Worm (Caenorhabditis elegans) whole organism, young adult: Measurements from ENCODE around the gene ZK757.1.
A peak's percentile ranks its signal among the peaks of the same experiment; 100 is the strongest.
"Not testable (repeated sequence)": the region's sequence is repeated elsewhere in the genome, so short reads cannot be mapped to it uniquely, and the experiment has no call there.

Experiments used
- B0261.1 ChIP-seq: sonication (generic microtip); optimal IDR thresholded peaks from 2 replicates; lab custom pipeline; 2016; ENCODE audit warnings: mild to moderate bottlenecking, missing genetic modification characterization, moderate library complexity, missing compliant biosample characterization
- T07F8.4 ChIP-seq: sonication (generic microtip); optimal IDR thresholded peaks from 2 replicates; lab custom pipeline; 2016; ENCODE audit warnings: mild to moderate bottlenecking, missing genetic modification characterization, moderate library complexity, missing compliant biosample characterization
- Y53F4B.3 ChIP-seq: fragments of 200-800 bp; sonication (Bioruptor generic); IDR thresholded peaks from 2 replicates; pipeline ENCODE4 v1.3.6; 2022; ENCODE audit warnings: missing genetic modification reagents, missing genetic modification characterization, missing compliant biosample characterization
- Y56A3A.18 ChIP-seq: fragments of 200-800 bp; sonication (Bioruptor generic); IDR thresholded peaks from 2 replicates; pipeline ENCODE4 v1.3.6; 2022; ENCODE audit warnings: missing genetic modification reagents, missing genetic modification characterization, missing compliant biosample characterization
- Y79H2A.3 ChIP-seq: fragments of 200-800 bp; sonication (Bioruptor generic); conservative IDR thresholded peaks from 2 replicates; pipeline ENCODE4 v1.3.6; 2022; ENCODE audit warnings: missing genetic modification reagents, missing genetic modification characterization, missing compliant biosample characterization
- ama-1 ChIP-seq, 3 experiments: fragments of 150-350 bp in 1 of 3; sonication (generic microtip) in 2 of 3; optimal IDR thresholded peaks; 2 replicates each; lab custom pipeline; 2014 to 2018; ENCODE audit warnings: missing biosample characterization in 2 of 3, missing genetic modification characterization in 2 of 3, missing genetic modification reagents in 2 of 3
- attf-6 ChIP-seq: fragments of 200-800 bp; sonication (Bioruptor generic); IDR thresholded peaks from 2 replicates; pipeline ENCODE4 v1.3.6; 2022; ENCODE audit warnings: missing genetic modification reagents, missing genetic modification characterization, missing compliant biosample characterization
- cebp-1 ChIP-seq, 2 experiments: fragments of 200-800 bp in 1 of 2; sonication (Bioruptor generic) in 1 of 2; sonication (generic microtip) in 1 of 2; IDR thresholded peaks in 1 of 2; optimal IDR thresholded peaks in 1 of 2; 2 replicates each; pipeline versions ENCODE4 v1.3.6 to Lab custom; 2017 to 2022; ENCODE audit warnings: missing compliant biosample characterization in 2 of 2, missing genetic modification characterization in 2 of 2, mild to moderate bottlenecking in 1 of 2, missing genetic modification reagents in 1 of 2, moderate library complexity in 1 of 2
- efl-1 ChIP-seq: fragments of 150-350 bp; optimal IDR thresholded peaks from 2 replicates; lab custom pipeline; 2014; ENCODE audit warnings: missing biosample characterization, missing genetic modification reagents, missing genetic modification characterization
- egrh-3 ChIP-seq: fragments of 200-800 bp; sonication (Bioruptor generic); IDR thresholded peaks from 2 replicates; pipeline ENCODE4 v1.3.6; 2022; ENCODE audit warnings: missing genetic modification reagents, missing genetic modification characterization, missing compliant biosample characterization
- ekl-4 ChIP-seq: fragments of 200-800 bp; sonication (Bioruptor generic); IDR thresholded peaks from 2 replicates; pipeline ENCODE4 v1.3.6; 2022; ENCODE audit warnings: missing genetic modification reagents, missing genetic modification characterization, missing compliant biosample characterization
- him-1 ChIP-seq: sonication (generic microtip); optimal IDR thresholded peaks from 2 replicates; lab custom pipeline; 2016; ENCODE audit warnings: missing genotype, missing genetic modification reagents, missing genetic modification characterization, missing compliant biosample characterization
- hmg-1.2 ChIP-seq: fragments of 200-800 bp; sonication (Bioruptor generic); IDR thresholded peaks from 2 replicates; pipeline ENCODE4 v1.3.6; 2022; ENCODE audit warnings: missing genetic modification reagents, missing genetic modification characterization, missing compliant biosample characterization
- hmg-20 ChIP-seq: fragments of 200-800 bp; sonication (Bioruptor generic); IDR thresholded peaks from 2 replicates; pipeline ENCODE4 v1.3.6; 2022; ENCODE audit warnings: missing genetic modification reagents, missing genetic modification characterization, missing compliant biosample characterization
- let-607 ChIP-seq, 2 experiments: fragments of 200-800 bp in 1 of 2; sonication (Bioruptor generic) in 1 of 2; sonication (generic microtip) in 1 of 2; optimal IDR thresholded peaks; 2 replicates each; lab custom pipeline; 2016 to 2018; ENCODE audit warnings: mild to moderate bottlenecking in 2 of 2, missing compliant biosample characterization in 2 of 2, missing genetic modification characterization in 2 of 2, moderate library complexity in 2 of 2, missing genotype in 1 of 2
- lin-26 ChIP-seq: fragments of 200-800 bp; sonication (Bioruptor generic); IDR thresholded peaks from 2 replicates; pipeline ENCODE4 v1.3.6; 2022; ENCODE audit warnings: missing genetic modification reagents, missing genetic modification characterization, missing compliant biosample characterization
- lin-54 ChIP-seq: fragments of 200-800 bp; sonication (Bioruptor generic); optimal IDR thresholded peaks from 2 replicates; lab custom pipeline; 2018; ENCODE audit warnings: mild to moderate bottlenecking, missing genetic modification characterization, missing compliant biosample characterization
- lsy-27 ChIP-seq: sonication (generic microtip); optimal IDR thresholded peaks from 2 replicates; lab custom pipeline; 2017; ENCODE audit warnings: missing genetic modification characterization, mild to moderate bottlenecking, missing compliant biosample characterization, antibody characterized with exemption, missing genotype, borderline replicate concordance; ENCODE audit not compliant: insufficient read depth
- madf-3 ChIP-seq: fragments of 200-800 bp; sonication (Bioruptor generic); IDR thresholded peaks from 2 replicates; pipeline ENCODE4 v1.3.6; 2022; ENCODE audit warnings: missing genetic modification reagents, missing genetic modification characterization, missing compliant biosample characterization
- madf-6 ChIP-seq: fragments of 200-800 bp; sonication (Bioruptor generic); IDR thresholded peaks from 2 replicates; pipeline ENCODE4 v1.3.6; 2022; ENCODE audit warnings: missing genetic modification reagents, missing genetic modification characterization, missing compliant biosample characterization
- madf-8 ChIP-seq: fragments of 200-800 bp; sonication (Bioruptor generic); conservative IDR thresholded peaks from 2 replicates; pipeline ENCODE4 v1.3.6; 2022; ENCODE audit warnings: missing genetic modification reagents, missing genetic modification characterization, missing compliant biosample characterization
- mcd-1 ChIP-seq: fragments of 200-800 bp; sonication (Bioruptor generic); IDR thresholded peaks from 2 replicates; pipeline ENCODE4 v1.3.6; 2022; ENCODE audit warnings: missing genetic modification reagents, missing genetic modification characterization, missing compliant biosample characterization
- mel-28 ChIP-seq: sonication (generic microtip); optimal IDR thresholded peaks from 2 replicates; lab custom pipeline; 2016; ENCODE audit warnings: borderline replicate concordance, mild to moderate bottlenecking, missing genetic modification characterization, missing compliant biosample characterization
- nfya-2 ChIP-seq: fragments of 200-800 bp; sonication (Bioruptor generic); IDR thresholded peaks from 2 replicates; pipeline ENCODE4 v1.3.6; 2022; ENCODE audit warnings: missing genetic modification reagents, missing genetic modification characterization, missing compliant biosample characterization
- nfyb-1 ChIP-seq: fragments of 200-800 bp; sonication (Bioruptor generic); IDR thresholded peaks from 2 replicates; pipeline ENCODE4 v1.3.6; 2022; ENCODE audit warnings: missing genetic modification reagents, missing genetic modification characterization, missing compliant biosample characterization
- nhr-80 ChIP-seq: sonication (generic microtip); optimal IDR thresholded peaks from 2 replicates; lab custom pipeline; 2016; ENCODE audit warnings: missing genetic modification characterization, missing compliant biosample characterization
- nhr-90 ChIP-seq: sonication (generic microtip); optimal IDR thresholded peaks from 2 replicates; lab custom pipeline; 2016; ENCODE audit warnings: missing genotype, mild to moderate bottlenecking, missing genetic modification characterization, missing compliant biosample characterization
- pbrm-1 ChIP-seq: fragments of 200-800 bp; sonication (Bioruptor generic); IDR thresholded peaks from 2 replicates; pipeline ENCODE4 v1.3.6; 2022; ENCODE audit warnings: missing genetic modification reagents, missing genetic modification characterization, missing compliant biosample characterization
- rcor-1 ChIP-seq: fragments of 200-800 bp; sonication (Bioruptor generic); IDR thresholded peaks from 2 replicates; pipeline ENCODE4 v1.3.6; 2022; ENCODE audit warnings: missing genetic modification reagents, missing genetic modification characterization, missing compliant biosample characterization
- rpc-1 ChIP-seq, 2 experiments: fragments of 150-350 bp in 1 of 2; sonication (generic microtip) in 1 of 2; optimal IDR thresholded peaks; 2 replicates each; lab custom pipeline; 2014 to 2018; ENCODE audit warnings: missing biosample characterization in 1 of 2, missing genetic modification characterization in 1 of 2, missing genetic modification reagents in 1 of 2, missing genotype in 1 of 2
- sdz-38 ChIP-seq: sonication (generic microtip); optimal IDR thresholded peaks from 2 replicates; lab custom pipeline; 2016; ENCODE audit warnings: missing genotype, missing genetic modification characterization, missing compliant biosample characterization
- tbp1 ChIP-seq: fragments of 200-800 bp; sonication (Bioruptor generic); optimal IDR thresholded peaks from 2 replicates; lab custom pipeline; 2018; ENCODE audit warnings: mild to moderate bottlenecking, missing genetic modification characterization, missing compliant biosample characterization
- xnd-1 ChIP-seq: sonication (generic microtip); optimal IDR thresholded peaks from 2 replicates; lab custom pipeline; 2016; ENCODE audit warnings: missing genotype, missing genetic modification reagents, missing genetic modification characterization, missing compliant biosample characterization
- ztf-22 ChIP-seq: fragments of 200-800 bp; sonication (Bioruptor generic); optimal IDR thresholded peaks from 2 replicates; lab custom pipeline; 2018; ENCODE audit warnings: mild to moderate bottlenecking, missing genetic modification characterization, moderate library complexity, missing compliant biosample characterization
- ztf-28 ChIP-seq: fragments of 200-800 bp; sonication (Bioruptor generic); IDR thresholded peaks from 2 replicates; pipeline ENCODE4 v1.3.6; 2022; ENCODE audit warnings: missing genetic modification reagents, missing genetic modification characterization, missing compliant biosample characterization
- ztf-3 ChIP-seq: fragments of 200-800 bp; sonication (Bioruptor generic); optimal IDR thresholded peaks from 2 replicates; lab custom pipeline; 2018; ENCODE audit warnings: mild to moderate bottlenecking, missing genetic modification characterization, missing compliant biosample characterization

ZK757.1 gene

ce11 chrIII:9850877-9851276, 20.1 kb downstream of the ZK757.1 start:
- TF ChIP-seq efl-1 (GFP tag; lab: Kevin White, UChicago) = no peak
- TF ChIP-seq nhr-80 (tag; lab: Kevin White, UChicago) = peak; percentile 47
- no peak for TF ChIP-seq Y56A3A.18 (GFP tag; lab: Robert Waterston, UW)
- no peak for TF ChIP-seq xnd-1
- TF ChIP-seq sdz-38 (tag; lab: Kevin White, UChicago) = no peak
- no peak for TF ChIP-seq nfyb-1 (GFP tag; lab: Robert Waterston, UW)
- no peak for TF ChIP-seq let-607 (tag; optimal IDR thresholded peaks at IDR 0.05; lab: Kevin White, UChicago)
- no peak for TF ChIP-seq him-1 (tag; lab: Kevin White, UChicago)
- no peak for TF ChIP-seq attf-6 (GFP tag; lab: Robert Waterston, UW)

- TF ChIP-seq lsy-27 = no peak
- no peak for TF ChIP-seq tbp1
- TF ChIP-seq ztf-3 (GFP tag; lab: Kevin White, UChicago) = no peak
- peak; percentile 62 for TF ChIP-seq nhr-80 (tag; lab: Kevin White, UChicago)
- no peak for TF ChIP-seq nhr-90
- no peak for TF ChIP-seq nfya-2 (GFP tag; lab: Robert Waterston, UW)
- TF ChIP-seq mel-28 (tag; lab: Kevin White, UChicago) = no peak
Observed at ce11 chrIII:9849950-9850349, 21.0 kb downstream of the ZK757.1 start.

- TF ChIP-seq Y79H2A.3 (peak; percentile 64; the same call in 1 of the 2 replicates), ekl-4 (peak; percentile 21; the same call in 1 of the 2 replicates), hmg-1.2 (GFP tag; lab: Robert Waterston, UW) (peak; percentile 39), ztf-28 (GFP tag; lab: Robert Waterston, UW) (0 out of 2 replicates have a peak, but pooled peaks have one; percentile 53), mcd-1 (GFP tag; lab: Robert Waterston, UW) (peak; percentile 74), rpc-1 (tag; optimal IDR thresholded peaks at IDR 0.05; lab: Kevin White, UChicago) (peak; percentile 49), pbrm-1 (GFP tag; lab: Robert Waterston, UW) (0 out of 2 replicates have a peak, but pooled peaks have one; percentile 42), madf-8 (peak; percentile 29; the same call in 1 of the 2 replicates), lin-26 (peak; percentile 73; the same call in 1 of the 2 replicates), madf-6 (GFP tag; lab: Robert Waterston, UW) (peak; percentile 59), tbp1 (peak; percentile 73), egrh-3 (0 out of 2 replicates have a peak, but pooled peaks have one; percentile 14), B0261.1 (tag; lab: Kevin White, UChicago) (peak; percentile 43), madf-3 (GFP tag; lab: Robert Waterston, UW) (0 out of 2 replicates have a peak, but pooled peaks have one; percentile 57)
- not testable (repeated sequence) for TF ChIP-seq rpc-1 (optimal IDR thresholded peaks at IDR 0.05; lab: Kevin White, UChicago)
Observed at ce11 chrIII:9849111-9849510, 21.8 kb downstream of the ZK757.1 start.

- TF ChIP-seq Y53F4B.3 (no peak), lin-54 (GFP tag; lab: Kevin White, UChicago) (peak; percentile 48), madf-8 (no peak), hmg-20 (GFP tag; lab: Robert Waterston, UW) (no peak), rcor-1 (0 out of 2 replicates have a peak, but pooled peaks have one; percentile 21), ama-1 (optimal IDR thresholded peaks at IDR 0.05; lab: Kevin White, UChicago) (no peak), ama-1 (GFP tag; optimal IDR thresholded peaks at IDR 0.05; lab: Kevin White, UChicago) (no peak), madf-3 (GFP tag; lab: Robert Waterston, UW) (no peak), T07F8.4 (tag; lab: Kevin White, UChicago) (no peak), madf-6 (GFP tag; lab: Robert Waterston, UW) (peak; percentile 46), ztf-22 (GFP tag; lab: Kevin White, UChicago) (no peak), cebp-1 (GFP tag; IDR thresholded peaks at IDR 0.05; lab: Robert Waterston, UW) (no peak), cebp-1 (tag; optimal IDR thresholded peaks at IDR 0.05; lab: Kevin White, UChicago) (no peak)
Observed at ce11 chrIII:9848603-9849002, 22.3 kb downstream of the ZK757.1 start.
